Fruit fly (Drosophila melanogaster): ENCODE results near the gene CDK2AP1.

CDK2AP1 gene

dm6 chrX:11108845-11109450, 28.7 kb upstream of the CDK2AP1 start (continued):
- TF ChIP-seq CG12659 (GFP tag; optimal IDR thresholded peaks at IDR 0.05) = no peak
- TF ChIP-seq CG15514 (GFP tag; optimal IDR thresholded peaks at IDR 0.05) = no peak
- TF ChIP-seq CG11247 (GFP tag; IDR thresholded peaks at IDR 0.05) = no peak
- TF ChIP-seq tin (GFP tag; optimal IDR thresholded peaks at IDR 0.05) = peak; percentile 12
- no peak for TF ChIP-seq pho (GFP tag; optimal IDR thresholded peaks at IDR 0.05)
- no peak for TF ChIP-seq sna (GFP tag; IDR thresholded peaks at IDR 0.05; ENCODE audit: partially characterized antibody)
- no peak for TF ChIP-seq btn (GFP tag; optimal IDR thresholded peaks at IDR 0.05)
- no peak for TF ChIP-seq p53 (GFP tag; optimal IDR thresholded peaks at IDR 0.05)
- no peak for TF ChIP-seq pzg (GFP tag; optimal IDR thresholded peaks at IDR 0.05)
- TF ChIP-seq mirr (GFP tag; optimal IDR thresholded peaks at IDR 0.05) = no peak
- TF ChIP-seq ara (GFP tag; IDR thresholded peaks at IDR 0.05) = no peak
- TF ChIP-seq cad (GFP tag; optimal IDR thresholded peaks at IDR 0.05) = no peak
- peak in 1 of 2 experiments; percentile 31 for TF ChIP-seq bsh (GFP tag; optimal IDR thresholded peaks at IDR 0.05)
- no peak for TF ChIP-seq Hr39 (optimal IDR thresholded peaks at IDR 0.05)
- TF ChIP-seq Nf-YB (GFP tag; optimal IDR thresholded peaks at IDR 0.05) = no peak
- TF ChIP-seq CG2129 (GFP tag; IDR thresholded peaks at IDR 0.05; ENCODE audit: partially characterized antibody) = no peak
- no peak for TF ChIP-seq tup (GFP tag; optimal IDR thresholded peaks at IDR 0.05)
- TF ChIP-seq gcm (GFP tag; optimal IDR thresholded peaks at IDR 0.05) = no peak
- TF ChIP-seq tgo (GFP tag; IDR thresholded peaks at IDR 0.05) = peak; percentile 23; the same call in 1 of the 3 replicates
- no peak for TF ChIP-seq CG12155 (GFP tag; optimal IDR thresholded peaks at IDR 0.05)
- TF ChIP-seq CG9932 (GFP tag; IDR thresholded peaks at IDR 0.05) = no peak
- peak in 1 of 2 experiments; percentile 68 for TF ChIP-seq Dfd (GFP tag; optimal IDR thresholded peaks at IDR 0.05)
- no peak for TF ChIP-seq chinmo (GFP tag; IDR thresholded peaks at IDR 0.05; ENCODE audit: partially characterized antibody)
- TF ChIP-seq da (GFP tag; optimal IDR thresholded peaks at IDR 0.05) = no peak
- no peak for TF ChIP-seq MESR4 (GFP tag; optimal IDR thresholded peaks at IDR 0.05)
- TF ChIP-seq CG7928 (GFP tag; optimal IDR thresholded peaks at IDR 0.05) = no peak
- no peak for TF ChIP-seq Vsx1 (GFP tag; optimal IDR thresholded peaks at IDR 0.05)
- no peak for TF ChIP-seq CG3847 (GFP tag; IDR thresholded peaks at IDR 0.05)
- TF ChIP-seq Ets65A (GFP tag) = no peak
- TF ChIP-seq CG6272 (GFP tag; IDR thresholded peaks at IDR 0.05) = no peak
- peak; percentile 82 for TF ChIP-seq CG15479 (GFP tag; optimal IDR thresholded peaks at IDR 0.05)
- TF ChIP-seq Xbp1 (GFP tag; optimal IDR thresholded peaks at IDR 0.05) = peak; percentile 29
- TF ChIP-seq CG15696 (tag; optimal IDR thresholded peaks at IDR 0.05) = no peak
- no peak for TF ChIP-seq kni (GFP tag; optimal IDR thresholded peaks at IDR 0.05)
- no peak for TF ChIP-seq Nf-YC (tag; optimal IDR thresholded peaks at IDR 0.05)
- TF ChIP-seq hkb (optimal IDR thresholded peaks at IDR 0.05) = no peak
- peak; percentile 43; the same call in 1 of the 2 replicates for TF ChIP-seq hkb (GFP tag; IDR thresholded peaks at IDR 0.05)
- 0 out of 3 replicates have a peak, but pooled peaks have one; percentile 23 for TF ChIP-seq CG11456 (GFP tag; IDR thresholded peaks at IDR 0.05)
- no peak for TF ChIP-seq CG7745 (tag; optimal IDR thresholded peaks at IDR 0.05)
- TF ChIP-seq jing (GFP tag; optimal IDR thresholded peaks at IDR 0.05) = no peak
- TF ChIP-seq CG3065 (GFP tag; optimal IDR thresholded peaks at IDR 0.05) = no peak
- no peak for TF ChIP-seq CG6689 (GFP tag; IDR thresholded peaks at IDR 0.05)
- no peak for TF ChIP-seq crc (GFP tag; optimal IDR thresholded peaks at IDR 0.05)
- TF ChIP-seq chm (GFP tag; IDR thresholded peaks at IDR 0.05) = 0 out of 2 replicates have a peak, but pooled peaks have one; percentile 37
- TF ChIP-seq CG4730 (GFP tag; IDR thresholded peaks at IDR 0.05) = no peak
- TF ChIP-seq CG30403 (GFP tag; optimal IDR thresholded peaks at IDR 0.05) = peak; percentile 48
- TF ChIP-seq Tbp (GFP tag; optimal IDR thresholded peaks at IDR 0.05) = no peak
- no peak for TF ChIP-seq CG17829 (tag; optimal IDR thresholded peaks at IDR 0.05)
- no peak for TF ChIP-seq caup (GFP tag; optimal IDR thresholded peaks at IDR 0.05; ENCODE audit: severe bottlenecking)
- no peak for TF ChIP-seq en (GFP tag; optimal IDR thresholded peaks at IDR 0.05)
- no peak for TF ChIP-seq scrt (GFP tag; optimal IDR thresholded peaks at IDR 0.05)

All from whole organism, embryonic.